Fruit fly (Drosophila melanogaster) whole organism, embryonic: Measurements from ENCODE around the gene CG10194.

Experiments
- Adf1 ChIP-seq: fragments of 200-800 bp; sonication (Bioruptor generic); IDR thresholded peaks from 2 replicates; pipeline ENCODE4 v1.3.6; 2022; ENCODE audit warnings: missing biosample characterization, missing genetic modification characterization
- Aef1 ChIP-seq: fragments of 200-800 bp; sonication (Bioruptor generic); IDR thresholded peaks from 3 replicates; pipeline ENCODE4 v1.3.6; 2022; ENCODE audit warnings: missing biosample characterization, missing genetic modification characterization
- Bgb ChIP-seq: fragments of 200-800 bp; sonication (Bioruptor generic); IDR thresholded peaks from 2 replicates; pipeline ENCODE4 v1.3.6; 2022; ENCODE audit warnings: missing biosample characterization, missing genetic modification characterization; ENCODE audit not compliant: partially characterized antibody
- CG10267 ChIP-seq: fragments of 200-800 bp; sonication (Bioruptor generic); optimal IDR thresholded peaks from 2 replicates; lab custom pipeline; 2018; ENCODE audit warnings: missing biosample characterization, mild to moderate bottlenecking, missing genetic modification characterization, moderate library complexity
- CG10274 ChIP-seq: fragments of 200-800 bp; sonication (Bioruptor generic); optimal IDR thresholded peaks from 3 replicates; lab custom pipeline; 2017; ENCODE audit warnings: missing biosample characterization, mild to moderate bottlenecking, missing genetic modification characterization
- CG10366 ChIP-seq: fragments of 200-800 bp; sonication (Bioruptor generic); IDR thresholded peaks from 2 replicates; pipeline ENCODE4 v1.3.6; 2022; ENCODE audit warnings: missing biosample characterization, missing genetic modification characterization
- CG10543 ChIP-seq: fragments of 200-800 bp; sonication (Bioruptor generic); optimal IDR thresholded peaks from 3 replicates; lab custom pipeline; 2017; ENCODE audit warnings: missing biosample characterization, mild to moderate bottlenecking, missing genetic modification characterization, moderate library complexity
- CG11247 ChIP-seq: fragments of 200-800 bp; sonication (Bioruptor generic); IDR thresholded peaks from 2 replicates; pipeline ENCODE4 v1.3.6; 2022; ENCODE audit warnings: missing biosample characterization, missing genetic modification characterization
- CG11696 ChIP-seq: fragments of 200-800 bp; sonication (Bioruptor generic); IDR thresholded peaks from 2 replicates; pipeline ENCODE4 v1.3.6; 2022; ENCODE audit warnings: missing biosample characterization, missing genetic modification characterization
- CG12299 ChIP-seq: fragments of 200-800 bp; sonication (Bioruptor generic); optimal IDR thresholded peaks from 2 replicates; lab custom pipeline; 2018; ENCODE audit warnings: missing biosample characterization, mild to moderate bottlenecking, missing genetic modification characterization
- CG13624 ChIP-seq: fragments of 200-800 bp; sonication (Bioruptor generic); optimal IDR thresholded peaks from 2 replicates; lab custom pipeline; 2016; ENCODE audit warnings: missing biosample characterization, missing genetic modification characterization
- CG13775 ChIP-seq: fragments of 200-800 bp; sonication (Bioruptor generic); optimal IDR thresholded peaks from 3 replicates; lab custom pipeline; 2017; ENCODE audit warnings: missing biosample characterization, mild to moderate bottlenecking, missing genetic modification characterization
- CG14965 ChIP-seq: fragments of 200-800 bp; sonication (Bioruptor generic); optimal IDR thresholded peaks from 2 replicates; lab custom pipeline; 2016; ENCODE audit warnings: missing biosample characterization, missing genetic modification characterization, borderline replicate concordance
- CG1602 ChIP-seq: fragments of 200-800 bp; sonication (Bioruptor generic); optimal IDR thresholded peaks from 3 replicates; lab custom pipeline; 2016; ENCODE audit warnings: missing biosample characterization, missing genetic modification characterization
- CG17186 ChIP-seq: fragments of 200-800 bp; sonication (Bioruptor generic); optimal IDR thresholded peaks from 3 replicates; lab custom pipeline; 2017; ENCODE audit warnings: missing biosample characterization, missing genetic modification reagents, missing genetic modification characterization
- CG17328 ChIP-seq: fragments of 200-800 bp; sonication (Bioruptor generic); IDR thresholded peaks from 2 replicates; pipeline ENCODE4 v1.3.6; 2022; ENCODE audit warnings: missing biosample characterization, missing genetic modification characterization
- CG17568 ChIP-seq: fragments of 200-800 bp; sonication (Bioruptor generic); optimal IDR thresholded peaks from 2 replicates; lab custom pipeline; 2018; ENCODE audit warnings: missing biosample characterization, mild to moderate bottlenecking, missing genetic modification characterization, moderate library complexity
- CG2116 ChIP-seq: fragments of 200-800 bp; sonication (Bioruptor generic); optimal IDR thresholded peaks from 3 replicates; lab custom pipeline; 2018; ENCODE audit warnings: missing biosample characterization, mild to moderate bottlenecking, missing genetic modification characterization
- CG34376 ChIP-seq: fragments of 200-800 bp; sonication (Bioruptor generic); optimal IDR thresholded peaks from 2 replicates; lab custom pipeline; 2018; ENCODE audit warnings: missing biosample characterization, mild to moderate bottlenecking, missing genetic modification characterization
- CG34422 ChIP-seq: fragments of 200-800 bp; sonication (Bioruptor generic); IDR thresholded peaks from 3 replicates; pipeline ENCODE4 v1.3.6; 2022; ENCODE audit warnings: missing biosample characterization, missing genetic modification characterization
- CG7357 ChIP-seq: fragments of 200-800 bp; sonication (Bioruptor generic); IDR thresholded peaks from 3 replicates; pipeline ENCODE4 v1.3.6; 2022; ENCODE audit warnings: missing biosample characterization, missing genetic modification characterization
- CG8944 ChIP-seq: fragments of 200-800 bp; sonication (Bioruptor generic); optimal IDR thresholded peaks from 3 replicates; lab custom pipeline; 2016; ENCODE audit warnings: missing biosample characterization, missing genetic modification characterization
- CG9437 ChIP-seq: fragments of 200-800 bp; sonication (Bioruptor generic); optimal IDR thresholded peaks from 2 replicates; lab custom pipeline; 2018; ENCODE audit warnings: missing biosample characterization, mild to moderate bottlenecking, missing genetic modification characterization
- Ets97D ChIP-seq: fragments of 200-800 bp; sonication (Bioruptor generic); optimal IDR thresholded peaks from 3 replicates; lab custom pipeline; 2016; ENCODE audit warnings: missing biosample characterization, missing genetic modification characterization
- Fer1 ChIP-seq: fragments of 200-800 bp; sonication (Bioruptor generic); optimal IDR thresholded peaks from 2 replicates; lab custom pipeline; 2017; ENCODE audit warnings: missing biosample characterization, mild to moderate bottlenecking, missing genetic modification characterization
- GATAe ChIP-seq: fragments of 200-800 bp; sonication (Bioruptor generic); conservative IDR thresholded peaks from 2 replicates; pipeline ENCODE4 v1.3.6; 2022; ENCODE audit warnings: missing biosample characterization, missing genetic modification characterization
- HmgZ ChIP-seq: fragments of 200-800 bp; sonication (Bioruptor generic); optimal IDR thresholded peaks from 2 replicates; lab custom pipeline; 2018; ENCODE audit warnings: missing biosample characterization, mild to moderate bottlenecking, missing genetic modification characterization
- MBD-R2 ChIP-seq: fragments of 200-800 bp; sonication (Bioruptor generic); IDR thresholded peaks from 2 replicates; pipeline ENCODE4 v1.3.6; 2022; ENCODE audit warnings: missing biosample characterization, missing genetic modification characterization
- Med ChIP-seq: fragments of 200-800 bp; sonication (Bioruptor generic); peaks from one replicate; lab custom pipeline; 2016; ENCODE audit warnings: missing biosample characterization, missing genetic modification characterization, mild to moderate bottlenecking, inconsistent platforms, moderate library complexity
- Ssrp ChIP-seq: fragments of 200-800 bp; sonication (Bioruptor generic); optimal IDR thresholded peaks from 2 replicates; lab custom pipeline; 2018; ENCODE audit warnings: missing biosample characterization, mild to moderate bottlenecking, missing genetic modification characterization, moderate library complexity
- Xbp1 ChIP-seq: fragments of 200-800 bp; sonication (Bioruptor generic); optimal IDR thresholded peaks from 3 replicates; lab custom pipeline; 2016; ENCODE audit warnings: missing biosample characterization, mild to moderate bottlenecking, missing genetic modification characterization
- Xrp1 ChIP-seq: fragments of 200-800 bp; sonication (Bioruptor generic); IDR thresholded peaks from 2 replicates; pipeline ENCODE4 v1.3.6; 2022; ENCODE audit warnings: missing biosample characterization, missing genetic modification characterization
- YL-1 ChIP-seq: fragments of 200-800 bp; sonication (Bioruptor generic); optimal IDR thresholded peaks from 3 replicates; lab custom pipeline; 2017; ENCODE audit warnings: missing biosample characterization, mild to moderate bottlenecking, missing genetic modification characterization
- ab ChIP-seq: fragments of 200-800 bp; sonication (Bioruptor generic); optimal IDR thresholded peaks from 2 replicates; lab custom pipeline; 2016; ENCODE audit warnings: missing biosample characterization, missing genetic modification characterization
- amos ChIP-seq: fragments of 200-800 bp; sonication (Bioruptor generic); IDR thresholded peaks from 2 replicates; pipeline ENCODE4 v1.3.6; 2022; ENCODE audit warnings: missing biosample characterization, missing genetic modification characterization; ENCODE audit not compliant: partially characterized antibody
- ase ChIP-seq: fragments of 200-800 bp; sonication (Bioruptor generic); IDR thresholded peaks from 3 replicates; pipeline ENCODE4 v1.3.6; 2022; ENCODE audit warnings: missing biosample characterization, missing genetic modification characterization
- corto ChIP-seq: fragments of 200-800 bp; sonication (Bioruptor generic); optimal IDR thresholded peaks from 2 replicates; lab custom pipeline; 2016; ENCODE audit warnings: missing biosample characterization, mild to moderate bottlenecking, missing genetic modification characterization, moderate library complexity
- croc ChIP-seq: fragments of 200-800 bp; sonication (Bioruptor generic); conservative IDR thresholded peaks from 3 replicates; pipeline ENCODE4 v1.3.6; 2022; ENCODE audit warnings: missing biosample characterization, missing genetic modification characterization
- exex ChIP-seq: fragments of 200-800 bp; sonication (Bioruptor generic); optimal IDR thresholded peaks from 4 replicates; lab custom pipeline; 2018; ENCODE audit warnings: missing biosample characterization, mild to moderate bottlenecking, missing genetic modification characterization, moderate library complexity
- gsb-n ChIP-seq: fragments of 200-800 bp; sonication (Bioruptor generic); optimal IDR thresholded peaks from 3 replicates; lab custom pipeline; 2018; ENCODE audit warnings: missing biosample characterization, mild to moderate bottlenecking, missing genetic modification characterization
- hbn ChIP-seq: fragments of 200-800 bp; sonication (Bioruptor generic); IDR thresholded peaks from 2 replicates; pipeline ENCODE4 v1.3.6; 2022; ENCODE audit warnings: missing biosample characterization, missing genetic modification characterization; ENCODE audit not compliant: partially characterized antibody
- ind ChIP-seq: fragments of 200-800 bp; sonication (Bioruptor generic); optimal IDR thresholded peaks from 3 replicates; lab custom pipeline; 2016; ENCODE audit warnings: missing biosample characterization, missing genetic modification characterization
- mirr ChIP-seq: fragments of 200-800 bp; sonication (Bioruptor generic); optimal IDR thresholded peaks from 3 replicates; lab custom pipeline; 2018; ENCODE audit warnings: missing biosample characterization, mild to moderate bottlenecking, missing genetic modification characterization
- nerfin-2 ChIP-seq: fragments of 200-800 bp; sonication (Bioruptor generic); IDR thresholded peaks from 2 replicates; pipeline ENCODE4 v1.3.6; 2022; ENCODE audit warnings: missing biosample characterization, missing genetic modification characterization; ENCODE audit not compliant: partially characterized antibody
- org-1 ChIP-seq: fragments of 200-800 bp; sonication (Bioruptor generic); optimal IDR thresholded peaks from 2 replicates; lab custom pipeline; 2017; ENCODE audit warnings: missing biosample characterization, missing genetic modification characterization
- ranshi ChIP-seq: fragments of 200-800 bp; sonication (Bioruptor generic); IDR thresholded peaks from 2 replicates; pipeline ENCODE4 v1.3.6; 2022; ENCODE audit warnings: missing biosample characterization, missing genetic modification characterization
- row ChIP-seq: fragments of 200-800 bp; sonication (Bioruptor generic); IDR thresholded peaks from 3 replicates; pipeline ENCODE4 v1.3.6; 2022; ENCODE audit warnings: missing biosample characterization, missing genetic modification characterization
- scrt ChIP-seq: fragments of 200-800 bp; sonication (Bioruptor generic); optimal IDR thresholded peaks from 2 replicates; lab custom pipeline; 2018; ENCODE audit warnings: missing biosample characterization, mild to moderate bottlenecking, missing genetic modification characterization, moderate library complexity
- sd ChIP-seq: fragments of 200-800 bp; sonication (Bioruptor generic); optimal IDR thresholded peaks from 3 replicates; lab custom pipeline; 2018; ENCODE audit warnings: missing biosample characterization, mild to moderate bottlenecking, missing genetic modification characterization, moderate library complexity
- sna ChIP-seq: fragments of 200-800 bp; sonication (Bioruptor generic); IDR thresholded peaks from 2 replicates; pipeline ENCODE4 v1.3.6; 2022; ENCODE audit warnings: missing biosample characterization, missing genetic modification characterization; ENCODE audit not compliant: partially characterized antibody
- sug ChIP-seq: fragments of 200-800 bp; optimal IDR thresholded peaks from 2 replicates; lab custom pipeline; 2019; ENCODE audit warnings: missing biosample characterization, mild to moderate bottlenecking, missing genetic modification characterization, moderate library complexity
- tgo ChIP-seq: fragments of 200-800 bp; sonication (Bioruptor generic); IDR thresholded peaks from 3 replicates; pipeline ENCODE4 v1.3.6; 2022; ENCODE audit warnings: missing biosample characterization, missing genetic modification characterization
- trem ChIP-seq: fragments of 200-800 bp; optimal IDR thresholded peaks from 3 replicates; lab custom pipeline; 2019; ENCODE audit warnings: missing biosample characterization, mild to moderate bottlenecking, missing genetic modification characterization, moderate library complexity

Gene CG10194

dm6 chr2L:19506323-19506722, 16.4 kb upstream of the CG10194 start:
- peak; percentile 43 for TF ChIP-seq CG10543 (GFP tag; lab: Kevin White, UChicago)
- no peak for TF ChIP-seq CG9437 (GFP tag; lab: Kevin White, UChicago)
- no peak for TF ChIP-seq trem (tag; lab: Kevin White, UChicago)
- TF ChIP-seq gsb-n (tag; lab: Kevin White, UChicago): no peak
- TF ChIP-seq sug: peak; percentile 20
- 0 out of 2 replicates have a peak, but pooled peaks have one; percentile 15 for TF ChIP-seq MBD-R2
- peak; percentile 47 for TF ChIP-seq CG34376
- peak; percentile 51 for TF ChIP-seq HmgZ
- TF ChIP-seq GATAe (GFP tag; lab: Robert Waterston, UW): peak; percentile 87
- no peak for TF ChIP-seq amos
- peak; percentile 70 for TF ChIP-seq exex (tag; lab: Kevin White, UChicago)
- no peak for TF ChIP-seq CG14965 (GFP tag; lab: Kevin White, UChicago)
- no peak for TF ChIP-seq YL-1 (GFP tag; lab: Kevin White, UChicago)
- TF ChIP-seq ab (GFP tag; lab: Kevin White, UChicago): no peak
- no peak for TF ChIP-seq ase
- no peak for TF ChIP-seq org-1 (GFP tag; lab: Kevin White, UChicago)
- TF ChIP-seq CG17328: no peak
- TF ChIP-seq CG12299 (tag; lab: Kevin White, UChicago): no peak
- no peak for TF ChIP-seq scrt (GFP tag; lab: Kevin White, UChicago)
- TF ChIP-seq Ssrp (tag; lab: Kevin White, UChicago): no peak
- peak; percentile 97 for TF ChIP-seq CG10274 (GFP tag; lab: Kevin White, UChicago)
- TF ChIP-seq CG7357: 0 out of 3 replicates have a peak, but pooled peaks have one; percentile 18
- TF ChIP-seq ranshi (GFP tag; lab: Robert Waterston, UW): no peak
- no peak for TF ChIP-seq CG10366 (GFP tag; lab: Robert Waterston, UW)
- TF ChIP-seq row (GFP tag; lab: Robert Waterston, UW): peak; percentile 35; the same call in 1 of the 3 replicates
- no peak for TF ChIP-seq CG34422 (GFP tag; lab: Robert Waterston, UW)
- no peak for TF ChIP-seq CG13624 (GFP tag; lab: Kevin White, UChicago)
- no peak for TF ChIP-seq tgo (GFP tag; lab: Robert Waterston, UW)
- peak; percentile 23 for TF ChIP-seq Fer1
- no peak for TF ChIP-seq CG11696
- TF ChIP-seq sd: peak; percentile 96
- TF ChIP-seq croc (GFP tag; lab: Robert Waterston, UW): no peak
- no peak for TF ChIP-seq CG11247 (GFP tag; lab: Robert Waterston, UW)
- TF ChIP-seq Adf1 (GFP tag; lab: Robert Waterston, UW): no peak
- TF ChIP-seq Med: peak; percentile 8
- no peak for TF ChIP-seq ind (GFP tag; lab: Kevin White, UChicago)
- TF ChIP-seq CG13775 (GFP tag; lab: Kevin White, UChicago): no peak
- no peak for TF ChIP-seq CG8944 (GFP tag; lab: Kevin White, UChicago)
- peak; percentile 42 for TF ChIP-seq mirr
- TF ChIP-seq CG1602 (GFP tag; lab: Kevin White, UChicago): no peak
- no peak for TF ChIP-seq corto (GFP tag; lab: Kevin White, UChicago)
- TF ChIP-seq CG17568 (GFP tag; lab: Kevin White, UChicago): no peak

- TF ChIP-seq Bgb (GFP tag; lab: Robert Waterston, UW) (peak; percentile 74), hbn (GFP tag; lab: Robert Waterston, UW) (peak; percentile 57), Xbp1 (GFP tag; lab: Kevin White, UChicago) (no peak), Xrp1 (GFP tag; lab: Robert Waterston, UW) (no peak), MBD-R2 (peak; percentile 71; the same call in 1 of the 2 replicates), Ets97D (GFP tag; lab: Kevin White, UChicago) (peak; percentile 36), CG17186 (GFP tag; lab: Kevin White, UChicago) (peak; percentile 72), CG2116 (GFP tag; lab: Kevin White, UChicago) (peak; percentile 90), YL-1 (GFP tag; lab: Kevin White, UChicago) (peak; percentile 47), sna (GFP tag; lab: Robert Waterston, UW) (peak; percentile 52; the same call in 1 of the 2 replicates), CG11247 (GFP tag; lab: Robert Waterston, UW) (no peak), nerfin-2 (GFP tag; lab: Robert Waterston, UW) (peak; percentile 56), Aef1 (no peak), CG10267 (tag; lab: Kevin White, UChicago) (peak; percentile 21)
Measured at dm6 chr2L:19497983-19498382, 8.1 kb upstream of the CG10194 start, which contains the start of gene Top3alpha. Gene Top3alpha (plus strand): TSS chr2L:19498168.
